Fruit fly (Drosophila melanogaster) whole organism, embryonic: ENCODE results near the gene CG7611.
A peak's percentile ranks its signal among the peaks of the same experiment; 100 is the strongest.

Experiments used
- Abd-B ChIP-seq: fragments of 200-800 bp; sonication (Bioruptor generic); optimal IDR thresholded peaks from 2 replicates; lab custom pipeline; 2018; ENCODE audit warnings: missing biosample characterization, mild to moderate bottlenecking, missing genetic modification characterization, moderate library complexity
- Antp ChIP-seq: fragments of 200-800 bp; sonication (Bioruptor generic); optimal IDR thresholded peaks from 3 replicates; lab custom pipeline; 2016; ENCODE audit warnings: missing biosample characterization, missing genetic modification characterization
- CG10267 ChIP-seq: fragments of 200-800 bp; sonication (Bioruptor generic); optimal IDR thresholded peaks from 2 replicates; lab custom pipeline; 2018; ENCODE audit warnings: missing biosample characterization, mild to moderate bottlenecking, missing genetic modification characterization, moderate library complexity
- CG10462 ChIP-seq: fragments of 200-800 bp; sonication (Bioruptor generic); optimal IDR thresholded peaks from 2 replicates; lab custom pipeline; 2016; ENCODE audit warnings: missing biosample characterization, missing genetic modification characterization
- CG12299 ChIP-seq: fragments of 200-800 bp; sonication (Bioruptor generic); optimal IDR thresholded peaks from 2 replicates; lab custom pipeline; 2018; ENCODE audit warnings: missing biosample characterization, mild to moderate bottlenecking, missing genetic modification characterization
- CG13287 ChIP-seq: fragments of 200-800 bp; sonication (Bioruptor generic); IDR thresholded peaks from 2 replicates; pipeline ENCODE4 v1.3.6; 2022; ENCODE audit warnings: missing biosample characterization, missing genetic modification characterization; ENCODE audit not compliant: partially characterized antibody
- CG15073 ChIP-seq: fragments of 200-800 bp; sonication (Bioruptor generic); optimal IDR thresholded peaks from 2 replicates; lab custom pipeline; 2016; ENCODE audit warnings: missing biosample characterization, missing genetic modification characterization
- CG15601 ChIP-seq: fragments of 200-800 bp; sonication (Bioruptor generic); optimal IDR thresholded peaks from 3 replicates; lab custom pipeline; 2019; ENCODE audit warnings: missing biosample characterization, mild to moderate bottlenecking, missing genetic modification characterization, moderate library complexity
- CG16813 ChIP-seq: fragments of 200-800 bp; sonication (Bioruptor generic); IDR thresholded peaks from 3 replicates; pipeline ENCODE4 v1.3.6; 2022; ENCODE audit warnings: missing biosample characterization, missing genetic modification characterization; ENCODE audit not compliant: partially characterized antibody
- CG17359 ChIP-seq: fragments of 200-800 bp; sonication (Bioruptor generic); optimal IDR thresholded peaks from 3 replicates; lab custom pipeline; 2018; ENCODE audit warnings: missing biosample characterization, mild to moderate bottlenecking, missing genetic modification characterization, moderate library complexity
- CG18262 ChIP-seq: fragments of 200-800 bp; optimal IDR thresholded peaks from 3 replicates; lab custom pipeline; 2019; ENCODE audit warnings: missing biosample characterization, mild to moderate bottlenecking, missing genetic modification characterization, moderate library complexity
- CG2116 ChIP-seq: fragments of 200-800 bp; sonication (Bioruptor generic); optimal IDR thresholded peaks from 3 replicates; lab custom pipeline; 2018; ENCODE audit warnings: missing biosample characterization, mild to moderate bottlenecking, missing genetic modification characterization
- CG2712 ChIP-seq: fragments of 200-800 bp; optimal IDR thresholded peaks from 3 replicates; lab custom pipeline; 2019; ENCODE audit warnings: missing biosample characterization, mild to moderate bottlenecking, missing genetic modification characterization, moderate library complexity
- CG32772 ChIP-seq: fragments of 200-800 bp; sonication (Bioruptor generic); IDR thresholded peaks from 2 replicates; pipeline ENCODE4 v1.3.6; 2022; ENCODE audit warnings: missing biosample characterization, missing genetic modification characterization
- CG3995 ChIP-seq: fragments of 200-800 bp; sonication (Bioruptor generic); optimal IDR thresholded peaks from 3 replicates; lab custom pipeline; 2016; ENCODE audit warnings: missing biosample characterization, missing genetic modification characterization
- CG9797 ChIP-seq: fragments of 200-800 bp; sonication (Bioruptor generic); optimal IDR thresholded peaks from 3 replicates; lab custom pipeline; 2018; ENCODE audit warnings: missing biosample characterization, mild to moderate bottlenecking, missing genetic modification characterization
- CG9817 ChIP-seq: fragments of 200-800 bp; sonication (Bioruptor generic); optimal IDR thresholded peaks from 2 replicates; lab custom pipeline; 2018; ENCODE audit warnings: missing biosample characterization, mild to moderate bottlenecking, missing genetic modification characterization, moderate library complexity
- D ChIP-seq, 2 experiments: fragments of 200-800 bp in 1 of 2; fragments of >200 bp in 1 of 2; sonication (Bioruptor generic) in 1 of 2; optimal IDR thresholded peaks; 2 replicates in 1 of 2; 3 replicates in 1 of 2; lab custom pipeline; 2017; ENCODE audit warnings: mild to moderate bottlenecking in 1 of 2, missing biosample characterization in 1 of 2, missing genetic modification characterization in 1 of 2, missing genetic modification reagents in 1 of 2
- Dll ChIP-seq: fragments of 200-800 bp; sonication (Bioruptor generic); IDR thresholded peaks from 4 replicates; pipeline ENCODE4 v1.3.6; 2022; ENCODE audit warnings: missing biosample characterization, missing genetic modification characterization; ENCODE audit not compliant: partially characterized antibody
- Dp ChIP-seq: fragments of 200-800 bp; sonication (Bioruptor generic); optimal IDR thresholded peaks from 2 replicates; lab custom pipeline; 2018; ENCODE audit warnings: missing biosample characterization, mild to moderate bottlenecking, missing genetic modification characterization, moderate library complexity
- E2f2 ChIP-seq: fragments of 200-800 bp; sonication (Bioruptor generic); IDR thresholded peaks from 2 replicates; pipeline ENCODE4 v1.3.6; 2022; ENCODE audit warnings: missing biosample characterization, missing genetic modification characterization
- ERR ChIP-seq: fragments of 200-800 bp; sonication (Bioruptor generic); optimal IDR thresholded peaks from 2 replicates; lab custom pipeline; 2016; ENCODE audit warnings: missing biosample characterization, missing genetic modification characterization
- H15 ChIP-seq: fragments of 200-800 bp; sonication (Bioruptor generic); IDR thresholded peaks from 3 replicates; pipeline ENCODE4 v1.3.6; 2022; ENCODE audit warnings: missing biosample characterization, missing genetic modification characterization
- Hsf ChIP-seq: fragments of 200-800 bp; sonication (Bioruptor generic); optimal IDR thresholded peaks from 3 replicates; lab custom pipeline; 2016; ENCODE audit warnings: missing biosample characterization, missing genetic modification characterization
- Kr ChIP-seq: fragments of 200-800 bp; sonication (Bioruptor generic); optimal IDR thresholded peaks from 2 replicates; lab custom pipeline; 2017; ENCODE audit warnings: missing biosample characterization, mild to moderate bottlenecking, missing genetic modification characterization
- MBD-R2 ChIP-seq: fragments of 200-800 bp; sonication (Bioruptor generic); IDR thresholded peaks from 2 replicates; pipeline ENCODE4 v1.3.6; 2022; ENCODE audit warnings: missing biosample characterization, missing genetic modification characterization
- Pdp1 ChIP-seq, 2 experiments: fragments of 200-800 bp; sonication (Bioruptor generic); optimal IDR thresholded peaks; 3 replicates each; lab custom pipeline; 2016; ENCODE audit warnings: missing biosample characterization in 2 of 2, missing genetic modification characterization in 2 of 2, mild to moderate bottlenecking in 1 of 2, moderate library complexity in 1 of 2
- ac ChIP-seq: fragments of 200-800 bp; sonication (Bioruptor generic); optimal IDR thresholded peaks from 3 replicates; lab custom pipeline; 2017; ENCODE audit warnings: missing biosample characterization, mild to moderate bottlenecking, missing genetic modification characterization
- bcd ChIP-seq: fragments of 200-800 bp; sonication (Bioruptor generic); optimal IDR thresholded peaks from 2 replicates; lab custom pipeline; 2017; ENCODE audit warnings: missing biosample characterization, mild to moderate bottlenecking, missing genetic modification characterization
- bigmax ChIP-seq: fragments of 200-800 bp; sonication (Bioruptor generic); optimal IDR thresholded peaks from 2 replicates; lab custom pipeline; 2018; ENCODE audit warnings: missing biosample characterization, mild to moderate bottlenecking, missing genetic modification characterization
- bowl ChIP-seq: fragments of 200-800 bp; sonication (Bioruptor generic); IDR thresholded peaks from 2 replicates; pipeline ENCODE4 v1.3.6; 2022; ENCODE audit warnings: missing biosample characterization, missing genetic modification characterization
- btn ChIP-seq: fragments of 200-800 bp; sonication (Bioruptor generic); optimal IDR thresholded peaks from 2 replicates; lab custom pipeline; 2016; ENCODE audit warnings: missing biosample characterization, missing genetic modification characterization
- chn ChIP-seq: fragments of 200-800 bp; sonication (Bioruptor generic); optimal IDR thresholded peaks from 2 replicates; lab custom pipeline; 2016; ENCODE audit warnings: missing biosample characterization, missing genetic modification characterization
- dmrt11E ChIP-seq: fragments of 200-800 bp; sonication (Bioruptor generic); optimal IDR thresholded peaks from 3 replicates; lab custom pipeline; 2018; ENCODE audit warnings: missing biosample characterization, mild to moderate bottlenecking, missing genetic modification characterization, moderate library complexity
- esg ChIP-seq: fragments of 200-800 bp; sonication (Bioruptor generic); conservative IDR thresholded peaks from 2 replicates; pipeline ENCODE4 v1.3.6; 2022; ENCODE audit warnings: missing biosample characterization, missing genetic modification characterization
- fru ChIP-seq: fragments of >200 bp; optimal IDR thresholded peaks from 2 replicates; lab custom pipeline; 2017
- grn ChIP-seq: fragments of 200-800 bp; sonication (Bioruptor generic); optimal IDR thresholded peaks from 3 replicates; lab custom pipeline; 2017; ENCODE audit warnings: missing biosample characterization, missing genetic modification characterization
- gsb ChIP-seq: fragments of 200-800 bp; sonication (Bioruptor generic); IDR thresholded peaks from 2 replicates; pipeline ENCODE4 v1.3.6; 2022; ENCODE audit warnings: missing biosample characterization, missing genetic modification characterization
- insv ChIP-seq, 2 experiments: fragments of 200-800 bp; sonication (Bioruptor generic); optimal IDR thresholded peaks; 3 replicates each; lab custom pipeline; 2016 to 2018; ENCODE audit warnings: missing biosample characterization in 2 of 2, missing genetic modification characterization in 2 of 2
- klu ChIP-seq: fragments of 200-800 bp; sonication (Bioruptor generic); IDR thresholded peaks from 2 replicates; pipeline ENCODE4 v1.3.6; 2022; ENCODE audit warnings: missing biosample characterization, missing genetic modification characterization
- oc ChIP-seq: fragments of 200-800 bp; sonication (Bioruptor generic); optimal IDR thresholded peaks from 2 replicates; lab custom pipeline; 2018; ENCODE audit warnings: missing biosample characterization, mild to moderate bottlenecking, missing genetic modification characterization, moderate library complexity
- otp ChIP-seq: fragments of 200-800 bp; sonication (Bioruptor generic); IDR thresholded peaks from 3 replicates; pipeline ENCODE4, ENCODE4 v1.3.6; 2022; ENCODE audit warnings: missing biosample characterization, missing genetic modification characterization
- pita ChIP-seq: fragments of 200-800 bp; sonication (Bioruptor generic); optimal IDR thresholded peaks from 2 replicates; lab custom pipeline; 2017; ENCODE audit warnings: missing biosample characterization, mild to moderate bottlenecking, missing genetic modification characterization
- pum ChIP-seq: fragments of 200-800 bp; sonication (Bioruptor generic); optimal IDR thresholded peaks from 2 replicates; lab custom pipeline; 2016; ENCODE audit warnings: missing biosample characterization, missing genetic modification characterization
- run ChIP-seq: fragments of 200-800 bp; sonication (Bioruptor generic); optimal IDR thresholded peaks from 3 replicates; lab custom pipeline; 2018; ENCODE audit warnings: missing biosample characterization, mild to moderate bottlenecking, missing genetic modification characterization
- schlank ChIP-seq: fragments of 200-800 bp; sonication (Bioruptor generic); optimal IDR thresholded peaks from 2 replicates; lab custom pipeline; 2018; ENCODE audit warnings: missing biosample characterization, mild to moderate bottlenecking, missing genetic modification characterization
- sens ChIP-seq: fragments of 200-800 bp; sonication (Bioruptor generic); peaks from one replicate; lab custom pipeline; 2016; ENCODE audit warnings: missing biosample characterization, missing genetic modification characterization
- ssp ChIP-seq: fragments of 200-800 bp; sonication (Bioruptor generic); IDR thresholded peaks from 2 replicates; pipeline ENCODE4 v1.3.6; 2022; ENCODE audit warnings: missing biosample characterization, missing genetic modification characterization
- vfl ChIP-seq: fragments of 200-800 bp; sonication (Bioruptor generic); optimal IDR thresholded peaks from 2 replicates; lab custom pipeline; 2016; ENCODE audit warnings: missing biosample characterization, missing genetic modification characterization

The CG7611 gene

dm6 chr3L:21523059-21523836 is at the start of gene CG7611:
Gene CG7611 (plus strand): TSS chr3L:21523186.
- TF ChIP-seq bigmax (GFP tag; lab: Kevin White, UChicago) (peak; percentile 22), dmrt11E (no peak), Hsf (GFP tag; lab: Kevin White, UChicago) (no peak), CG17359 (tag; lab: Kevin White, UChicago) (no peak), CG2116 (peak; percentile 2), H15 (GFP tag; lab: Robert Waterston, UW) (no peak), oc (tag; lab: Kevin White, UChicago) (no peak), Dll (GFP tag; lab: Robert Waterston, UW) (0 out of 4 replicates have a peak, but pooled peaks have one; percentile 44), CG32772 (GFP tag; lab: Robert Waterston, UW) (no peak), CG13287 (GFP tag; lab: Robert Waterston, UW) (peak; percentile 27; the same call in 1 of the 2 replicates), pum (GFP tag; lab: Kevin White, UChicago) (no peak), chn (no peak), CG18262 (tag; lab: Kevin White, UChicago) (no peak), ERR (GFP tag; lab: Kevin White, UChicago) (no peak), ssp (GFP tag; lab: Robert Waterston, UW) (peak; percentile 46; the same call in 1 of the 2 replicates), Antp (GFP tag; lab: Kevin White, UChicago) (no peak), MBD-R2 (GFP tag; lab: Robert Waterston, UW) (peak; percentile 36), esg (no peak), E2f2 (peak; percentile 57), CG12299 (tag; lab: Kevin White, UChicago) (no peak), CG15601 (tag; lab: Kevin White, UChicago) (peak; percentile 1), btn (no peak), CG15073 (peak; percentile 61), CG9817 (tag; lab: Kevin White, UChicago) (no peak), Abd-B (GFP tag; lab: Kevin White, UChicago) (no peak), Pdp1 (GFP tag; optimal IDR thresholded peaks at IDR 0.05; lab: Kevin White, UChicago) (peak in 1 of 2 experiments; percentile 77), CG3995 (GFP tag; lab: Kevin White, UChicago) (peak; percentile 40), otp (GFP tag; lab: Robert Waterston, UW) (no peak), gsb (no peak), vfl (GFP tag; lab: Kevin White, UChicago) (no peak), bcd (GFP tag; lab: Kevin White, UChicago) (no peak), CG10267 (peak; percentile 48), pita (no peak), Kr (peak; percentile 96), fru (lab: Kevin White, UChicago) (no peak), klu (GFP tag; lab: Robert Waterston, UW) (no peak), insv (GFP tag; optimal IDR thresholded peaks at IDR 0.05; lab: Kevin White, UChicago) (peak in 1 of 2 experiments; percentile 6), CG16813 (GFP tag; lab: Robert Waterston, UW) (no peak), Dp (GFP tag; lab: Kevin White, UChicago) (peak; percentile 50), run (tag; lab: Kevin White, UChicago) (no peak), CG2712 (tag; lab: Kevin White, UChicago) (peak; percentile 22), grn (GFP tag; lab: Kevin White, UChicago) (no peak), CG9797 (GFP tag; lab: Kevin White, UChicago) (peak; percentile 87), schlank (tag; lab: Kevin White, UChicago) (no peak), D (optimal IDR thresholded peaks at IDR 0.05; lab: Kevin White, UChicago) (peak; percentile 68), D (GFP tag; optimal IDR thresholded peaks at IDR 0.05; lab: Kevin White, UChicago) (peak; percentile 8), sens (GFP tag; lab: Kevin White, UChicago) (peak; percentile 59), CG10462 (GFP tag; lab: Kevin White, UChicago) (no peak), bowl (GFP tag; lab: Robert Waterston, UW) (no peak), ac (GFP tag; lab: Kevin White, UChicago) (no peak)
